Worm (Caenorhabditis elegans) whole organism, young adult: ENCODE data around the gene hsp-6.

ENCODE experiments used
- B0019.2 ChIP-seq: fragments of 200-800 bp; sonication (Bioruptor generic); conservative IDR thresholded peaks from 2 replicates; pipeline ENCODE4 v1.3.6; 2022; ENCODE audit warnings: missing genetic modification reagents, missing genetic modification characterization, missing compliant biosample characterization
- F23B12.7 ChIP-seq: sonication (generic microtip); optimal IDR thresholded peaks from 2 replicates; lab custom pipeline; 2017; ENCODE audit warnings: missing genetic modification characterization, mild to moderate bottlenecking, missing compliant biosample characterization, antibody characterized with exemption, moderate library complexity; ENCODE audit not compliant: insufficient read depth
- F37B4.10 ChIP-seq: fragments of 200-800 bp; sonication (Bioruptor generic); IDR thresholded peaks from 2 replicates; pipeline ENCODE4 v1.3.6; 2022; ENCODE audit warnings: missing genetic modification characterization, missing compliant biosample characterization
- F52B5.7 ChIP-seq: sonication (generic microtip); optimal IDR thresholded peaks from 2 replicates; lab custom pipeline; 2016; ENCODE audit warnings: mild to moderate bottlenecking, missing genetic modification characterization, missing compliant biosample characterization
- F55B11.4 ChIP-seq: sonication (generic microtip); optimal IDR thresholded peaks from 2 replicates; lab custom pipeline; 2016; ENCODE audit warnings: missing compliant biosample characterization, missing genetic modification characterization, borderline replicate concordance; ENCODE audit not compliant: insufficient read depth
- T26A5.8 ChIP-seq: sonication (generic microtip); optimal IDR thresholded peaks from 2 replicates; lab custom pipeline; 2016; ENCODE audit warnings: missing genetic modification characterization, missing compliant biosample characterization
- Y53G8AR.9 ChIP-seq: fragments of 200-800 bp; sonication (Bioruptor generic); conservative IDR thresholded peaks from 2 replicates; pipeline ENCODE4 v1.3.6; 2022; ENCODE audit warnings: missing genetic modification reagents, missing genetic modification characterization, missing compliant biosample characterization
- aptf-3 ChIP-seq: fragments of 200-800 bp; sonication (Bioruptor generic); IDR thresholded peaks from 2 replicates; pipeline ENCODE4 v1.3.6; 2022; ENCODE audit warnings: missing genetic modification characterization, missing compliant biosample characterization
- atf-7 ChIP-seq: sonication (generic microtip); optimal IDR thresholded peaks from 2 replicates; lab custom pipeline; 2017; ENCODE audit warnings: mild to moderate bottlenecking, missing genetic modification characterization, missing compliant biosample characterization
- attf-3 ChIP-seq: fragments of 200-800 bp; sonication (Bioruptor generic); conservative IDR thresholded peaks from 2 replicates; pipeline ENCODE4 v1.3.6; 2022; ENCODE audit warnings: missing genetic modification reagents, missing genetic modification characterization, missing compliant biosample characterization
- bed-2 ChIP-seq: fragments of 200-800 bp; sonication (Bioruptor generic); IDR thresholded peaks from 2 replicates; pipeline ENCODE4 v1.3.6; 2022; ENCODE audit warnings: missing genetic modification reagents, missing genetic modification characterization, missing compliant biosample characterization
- cebp-1 ChIP-seq, 2 experiments: fragments of 200-800 bp in 1 of 2; sonication (Bioruptor generic) in 1 of 2; sonication (generic microtip) in 1 of 2; IDR thresholded peaks in 1 of 2; optimal IDR thresholded peaks in 1 of 2; 2 replicates each; pipeline versions ENCODE4 v1.3.6 to Lab custom; 2017 to 2022; ENCODE audit warnings: missing compliant biosample characterization in 2 of 2, missing genetic modification characterization in 2 of 2, mild to moderate bottlenecking in 1 of 2, missing genetic modification reagents in 1 of 2, moderate library complexity in 1 of 2
- cebp-2 ChIP-seq: fragments of 200-800 bp; sonication (Bioruptor generic); IDR thresholded peaks from 2 replicates; pipeline ENCODE4 v1.3.6; 2022; ENCODE audit warnings: missing genetic modification characterization, missing compliant biosample characterization
- ceh-100 ChIP-seq: fragments of 200-800 bp; sonication (Bioruptor generic); IDR thresholded peaks from 2 replicates; pipeline ENCODE4 v1.3.6; 2022; ENCODE audit warnings: missing genetic modification reagents, missing genetic modification characterization, missing compliant biosample characterization
- ceh-27 ChIP-seq: fragments of 200-800 bp; sonication (Bioruptor generic); optimal IDR thresholded peaks from 2 replicates; lab custom pipeline; 2018; ENCODE audit warnings: mild to moderate bottlenecking, missing genetic modification characterization, moderate library complexity, missing compliant biosample characterization
- ceh-58 ChIP-seq: fragments of 200-800 bp; sonication (Bioruptor generic); IDR thresholded peaks from 2 replicates; pipeline ENCODE4 v1.3.6; 2022; ENCODE audit warnings: missing genetic modification characterization, missing compliant biosample characterization
- dox-1 ChIP-seq: fragments of 200-800 bp; sonication (Bioruptor generic); IDR thresholded peaks from 2 replicates; pipeline ENCODE4 v1.3.6; 2022; ENCODE audit warnings: missing genetic modification reagents, missing genetic modification characterization, missing compliant biosample characterization
- egrh-3 ChIP-seq: fragments of 200-800 bp; sonication (Bioruptor generic); IDR thresholded peaks from 2 replicates; pipeline ENCODE4 v1.3.6; 2022; ENCODE audit warnings: missing genetic modification reagents, missing genetic modification characterization, missing compliant biosample characterization
- hlh-12 ChIP-seq: sonication (generic microtip); optimal IDR thresholded peaks from 2 replicates; lab custom pipeline; 2016; ENCODE audit warnings: missing genetic modification characterization, missing compliant biosample characterization
- hmg-20 ChIP-seq: fragments of 200-800 bp; sonication (Bioruptor generic); IDR thresholded peaks from 2 replicates; pipeline ENCODE4 v1.3.6; 2022; ENCODE audit warnings: missing genetic modification reagents, missing genetic modification characterization, missing compliant biosample characterization
- hsf-1 ChIP-seq: fragments of 200-800 bp; sonication (Bioruptor generic); IDR thresholded peaks from 2 replicates; pipeline ENCODE4 v1.3.6; 2022; ENCODE audit warnings: missing genetic modification reagents, missing genetic modification characterization, missing compliant biosample characterization
- lag-1 ChIP-seq: fragments of 200-800 bp; sonication (Bioruptor generic); IDR thresholded peaks from 2 replicates; pipeline ENCODE4 v1.3.6; 2022; ENCODE audit warnings: missing genetic modification reagents, missing genetic modification characterization, missing compliant biosample characterization
- let-607 ChIP-seq, 2 experiments: fragments of 200-800 bp in 1 of 2; sonication (Bioruptor generic) in 1 of 2; sonication (generic microtip) in 1 of 2; optimal IDR thresholded peaks; 2 replicates each; lab custom pipeline; 2016 to 2018; ENCODE audit warnings: mild to moderate bottlenecking in 2 of 2, missing compliant biosample characterization in 2 of 2, missing genetic modification characterization in 2 of 2, moderate library complexity in 2 of 2, missing genotype in 1 of 2
- madf-6 ChIP-seq: fragments of 200-800 bp; sonication (Bioruptor generic); IDR thresholded peaks from 2 replicates; pipeline ENCODE4 v1.3.6; 2022; ENCODE audit warnings: missing genetic modification reagents, missing genetic modification characterization, missing compliant biosample characterization
- madf-8 ChIP-seq: fragments of 200-800 bp; sonication (Bioruptor generic); conservative IDR thresholded peaks from 2 replicates; pipeline ENCODE4 v1.3.6; 2022; ENCODE audit warnings: missing genetic modification reagents, missing genetic modification characterization, missing compliant biosample characterization
- mes-4 ChIP-seq: sonication (generic microtip); optimal IDR thresholded peaks from 2 replicates; lab custom pipeline; 2016; ENCODE audit warnings: missing genotype, missing genetic modification characterization, missing compliant biosample characterization
- nfya-2 ChIP-seq: fragments of 200-800 bp; sonication (Bioruptor generic); IDR thresholded peaks from 2 replicates; pipeline ENCODE4 v1.3.6; 2022; ENCODE audit warnings: missing genetic modification reagents, missing genetic modification characterization, missing compliant biosample characterization
- pha-4 ChIP-seq: fragments of 150-350 bp; sonication (generic microtip); optimal IDR thresholded peaks from 2 replicates; lab custom pipeline; 2014; ENCODE audit warnings: missing biosample characterization, missing genetic modification reagents, missing genetic modification characterization
- rpc-1 ChIP-seq, 2 experiments: fragments of 150-350 bp in 1 of 2; sonication (generic microtip) in 1 of 2; optimal IDR thresholded peaks; 2 replicates each; lab custom pipeline; 2014 to 2018; ENCODE audit warnings: missing biosample characterization in 1 of 2, missing genetic modification characterization in 1 of 2, missing genetic modification reagents in 1 of 2, missing genotype in 1 of 2
- snpc-3.4 ChIP-seq: sonication (generic microtip); optimal IDR thresholded peaks from 2 replicates; lab custom pipeline; 2017; ENCODE audit warnings: missing genetic modification characterization, mild to moderate bottlenecking, missing compliant biosample characterization, antibody characterized with exemption, moderate library complexity, missing genotype, missing genetic modification reagents
- sptf-2 ChIP-seq: fragments of 200-800 bp; sonication (Bioruptor generic); optimal IDR thresholded peaks from 2 replicates; lab custom pipeline; 2018; ENCODE audit warnings: mild to moderate bottlenecking, missing genetic modification characterization, missing compliant biosample characterization
- ztf-22 ChIP-seq: fragments of 200-800 bp; sonication (Bioruptor generic); optimal IDR thresholded peaks from 2 replicates; lab custom pipeline; 2018; ENCODE audit warnings: mild to moderate bottlenecking, missing genetic modification characterization, moderate library complexity, missing compliant biosample characterization
- ztf-25 ChIP-seq: fragments of 200-800 bp; sonication (Bioruptor generic); IDR thresholded peaks from 2 replicates; pipeline ENCODE4 v1.3.6; 2022; ENCODE audit warnings: missing genetic modification reagents, missing genetic modification characterization, missing compliant biosample characterization
- ztf-6 ChIP-seq: fragments of 200-800 bp; sonication (Bioruptor generic); IDR thresholded peaks from 2 replicates; pipeline ENCODE4 v1.3.6; 2022; ENCODE audit warnings: missing genetic modification reagents, missing genetic modification characterization, missing compliant biosample characterization

hsp-6 gene

DNA sequence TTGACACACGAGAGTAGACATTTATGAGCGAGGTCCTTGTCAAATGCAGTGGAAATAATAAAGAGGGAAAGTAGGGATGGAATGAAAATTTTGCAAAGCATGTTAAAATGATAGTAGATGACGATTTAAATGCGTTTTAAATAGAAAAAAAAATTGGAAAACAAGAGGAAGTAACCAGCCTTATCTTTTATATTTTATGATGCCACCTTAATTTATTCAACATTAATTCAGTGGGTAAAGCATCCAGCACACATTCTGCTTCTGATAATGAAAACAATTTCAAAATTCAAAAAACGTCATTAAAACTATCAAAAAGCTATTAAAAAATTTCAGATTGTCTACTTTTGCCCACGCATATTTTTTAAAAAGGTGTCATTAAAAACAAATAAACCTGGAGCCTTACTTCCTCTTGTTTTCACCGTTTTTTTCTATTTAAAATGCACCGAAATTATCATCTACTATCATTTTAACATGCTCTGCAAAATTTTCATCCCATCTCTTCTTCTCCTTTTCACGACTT is 41.2 kb downstream of the hsp-6 start, which contains the start of the genes Y60C6A.2 and Y60C6A.3:
Y60C6A.2 (minus strand) TSS at position 101 of the 520 bp plus-strand sequence.
Y60C6A.3 (plus strand) TSS at position 470 of the 520 bp plus-strand sequence.
- TF ChIP-seq T26A5.8 (tag; lab: Kevin White, UChicago) (no peak), mes-4 (tag; lab: Kevin White, UChicago) (no peak), sptf-2 (GFP tag; lab: Kevin White, UChicago) (no peak), madf-8 (no peak), ceh-27 (GFP tag; lab: Kevin White, UChicago) (no peak), hsf-1 (GFP tag; lab: Robert Waterston, UW) (no peak), ztf-22 (GFP tag; lab: Kevin White, UChicago) (no peak), nfya-2 (GFP tag; lab: Robert Waterston, UW) (no peak), hmg-20 (GFP tag; lab: Robert Waterston, UW) (no peak), aptf-3 (no peak), B0019.2 (GFP tag; lab: Robert Waterston, UW) (no peak), cebp-1 (GFP tag; IDR thresholded peaks at IDR 0.05; lab: Robert Waterston, UW) (no peak), cebp-1 (tag; optimal IDR thresholded peaks at IDR 0.05; lab: Kevin White, UChicago) (no peak), F23B12.7 (tag; lab: Kevin White, UChicago) (no peak), hlh-12 (no peak), ztf-25 (GFP tag; lab: Robert Waterston, UW) (no peak), dox-1 (GFP tag; lab: Robert Waterston, UW) (no peak), F52B5.7 (tag; lab: Kevin White, UChicago) (no peak), snpc-3.4 (tag; lab: Kevin White, UChicago) (no peak)

DNA sequence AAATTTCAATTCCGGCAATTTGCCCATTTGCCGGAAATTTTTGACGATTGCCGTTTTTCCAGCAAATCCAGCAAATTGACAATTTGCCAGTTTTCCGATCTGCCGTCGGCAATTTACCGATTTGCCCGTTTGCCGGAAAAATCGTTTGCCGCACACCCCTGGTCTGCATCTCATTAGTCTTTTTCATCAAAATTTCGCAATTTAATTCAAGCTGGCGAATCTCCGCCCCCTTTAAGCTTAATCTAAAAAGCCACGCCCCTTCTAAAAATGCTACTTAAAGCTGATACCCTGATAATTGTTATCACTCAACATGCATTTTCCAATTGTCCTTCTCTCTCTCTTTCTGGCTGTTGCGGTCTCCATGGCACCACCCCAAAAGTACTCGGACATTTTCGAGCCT is 43.2 kb downstream of the hsp-6 start, which contains the start of gene Y60C6A.1:
Y60C6A.1 (plus strand) TSS at position 301 of the 400 bp plus-strand sequence.
- TF ChIP-seq F55B11.4 (tag; lab: Kevin White, UChicago) (no peak), ztf-6 (GFP tag; lab: Robert Waterston, UW) (no peak), hmg-20 (GFP tag; lab: Robert Waterston, UW) (no peak), atf-7 (no peak), pha-4 (tag; lab: Kevin White, UChicago) (no peak), ceh-100 (GFP tag; lab: Robert Waterston, UW) (no peak), madf-6 (GFP tag; lab: Robert Waterston, UW) (no peak), Y53G8AR.9 (GFP tag; lab: Robert Waterston, UW) (no peak), F37B4.10 (GFP tag; lab: Robert Waterston, UW) (no peak)

DNA sequence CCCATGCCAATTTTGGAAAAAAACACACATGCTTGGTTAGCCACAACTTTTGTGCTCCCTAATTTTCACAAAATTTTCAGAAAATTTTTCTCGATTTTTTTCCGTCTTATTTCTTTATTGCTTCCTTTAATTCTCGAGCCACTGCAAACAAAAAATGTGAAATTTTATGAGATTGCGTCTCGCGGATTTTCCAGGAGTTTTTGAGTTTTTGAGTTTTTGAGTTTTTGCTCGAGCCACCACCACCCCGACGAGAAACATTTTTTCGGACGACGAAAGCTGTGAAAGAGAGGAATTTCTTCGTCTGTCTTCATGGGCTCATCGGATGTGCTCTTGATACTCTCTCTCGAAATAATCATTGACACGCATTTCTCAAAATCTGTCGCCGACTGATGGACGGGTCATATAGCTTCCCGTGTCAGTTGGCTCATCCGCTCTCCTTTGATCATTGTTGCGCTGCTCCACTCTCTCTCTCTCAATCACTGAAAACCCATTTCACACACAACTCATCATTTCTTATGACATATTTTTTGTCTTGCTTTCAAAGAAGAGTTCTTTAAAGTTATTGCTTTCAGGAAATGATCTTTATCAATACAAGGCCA is 49.1 kb downstream of the hsp-6 start, which contains the start of gene C18G1.1:
C18G1.1 (plus strand) TSS at position 573 of the 599 bp plus-strand sequence.
- no peak for TF ChIP-seq cebp-2
- no peak for TF ChIP-seq let-607 (tag; optimal IDR thresholded peaks at IDR 0.05; lab: Kevin White, UChicago)
- no peak for TF ChIP-seq attf-3 (GFP tag; lab: Robert Waterston, UW)
- TF ChIP-seq lag-1 = no peak
- no peak for TF ChIP-seq T26A5.8 (tag; lab: Kevin White, UChicago)
- no peak for TF ChIP-seq egrh-3
- no peak for TF ChIP-seq bed-2 (GFP tag; lab: Robert Waterston, UW)
- no peak for TF ChIP-seq ceh-58
- TF ChIP-seq rpc-1 (optimal IDR thresholded peaks at IDR 0.05; lab: Kevin White, UChicago) = no peak
- no peak for TF ChIP-seq rpc-1 (tag; optimal IDR thresholded peaks at IDR 0.05; lab: Kevin White, UChicago)
